Fruit fly (Drosophila melanogaster): ENCODE results near the gene Idgf2.

Idgf2 gene

dm6 chr2L:16498100-16498499, 51.0 kb downstream of the Idgf2 start:
- peak; percentile 24 for TF ChIP-seq D19A (tag; optimal IDR thresholded peaks at IDR 0.05)
- no peak for TF ChIP-seq knrl (GFP tag; IDR thresholded peaks at IDR 0.05; ENCODE audit: partially characterized antibody)
- TF ChIP-seq row (GFP tag; IDR thresholded peaks at IDR 0.05) = peak; percentile 61; the same call in 2 of the 3 replicates
- peak in 1 of 2 experiments; percentile 56 for TF ChIP-seq Hr51 (GFP tag; optimal IDR thresholded peaks at IDR 0.05)
- 0 out of 2 replicates have a peak, but pooled peaks have one; percentile 5 for TF ChIP-seq CG1024 (GFP tag; IDR thresholded peaks at IDR 0.05)
- TF ChIP-seq lab (GFP tag; optimal IDR thresholded peaks at IDR 0.05) = peak; percentile 14
- no peak for TF ChIP-seq E2f1 (GFP tag; IDR thresholded peaks at IDR 0.05)
- no peak for TF ChIP-seq CG17568 (GFP tag; optimal IDR thresholded peaks at IDR 0.05)
- TF ChIP-seq Sox102F (GFP tag; optimal IDR thresholded peaks at IDR 0.05) = peak; percentile 59
- peak; percentile 52 for TF ChIP-seq gem (tag; optimal IDR thresholded peaks at IDR 0.05)
- peak; percentile 34; the same call in 1 of the 2 replicates for TF ChIP-seq CG9932 (GFP tag; IDR thresholded peaks at IDR 0.05)
- TF ChIP-seq CG9727 (GFP tag; optimal IDR thresholded peaks at IDR 0.05) = peak; percentile 16
- peak; percentile 28 for TF ChIP-seq CG13775 (GFP tag; optimal IDR thresholded peaks at IDR 0.05)
- TF ChIP-seq btn (GFP tag; optimal IDR thresholded peaks at IDR 0.05) = no peak
- TF ChIP-seq Xbp1 (GFP tag; optimal IDR thresholded peaks at IDR 0.05) = peak; percentile 45
- peak; percentile 49 for TF ChIP-seq Blimp-1 (GFP tag; optimal IDR thresholded peaks at IDR 0.05)
- TF ChIP-seq CG10267 (tag; optimal IDR thresholded peaks at IDR 0.05) = peak; percentile 20
- peak; percentile 45; the same call in 2 of the 3 replicates for TF ChIP-seq tgo (GFP tag; IDR thresholded peaks at IDR 0.05)
- peak; percentile 43 for TF ChIP-seq CG8388 (GFP tag; optimal IDR thresholded peaks at IDR 0.05)
- peak; percentile 24; the same call in 1 of the 3 replicates for TF ChIP-seq CG11093 (GFP tag; IDR thresholded peaks at IDR 0.05)
- no peak for TF ChIP-seq H2.0 (GFP tag; IDR thresholded peaks at IDR 0.05)
- TF ChIP-seq eyg (GFP tag; optimal IDR thresholded peaks at IDR 0.05) = no peak
- TF ChIP-seq fd3F (GFP tag; optimal IDR thresholded peaks at IDR 0.05) = peak; percentile 42
- peak; percentile 16 for TF ChIP-seq CG11504 (tag; optimal IDR thresholded peaks at IDR 0.05)
- TF ChIP-seq so (GFP tag; IDR thresholded peaks at IDR 0.05) = 0 out of 3 replicates have a peak, but pooled peaks have one; percentile 43
- no peak for TF ChIP-seq maf-S (GFP tag; optimal IDR thresholded peaks at IDR 0.05)
- TF ChIP-seq nmo (GFP tag; optimal IDR thresholded peaks at IDR 0.05) = peak; percentile 29
- TF ChIP-seq CG7372 (GFP tag; IDR thresholded peaks at IDR 0.05) = 0 out of 2 replicates have a peak, but pooled peaks have one; percentile 33
- peak; percentile 51 for TF ChIP-seq esg (GFP tag; conservative IDR thresholded peaks at IDR 0.05)
- TF ChIP-seq her (GFP tag; optimal IDR thresholded peaks at IDR 0.05) = no peak
- TF ChIP-seq Ssrp (tag; optimal IDR thresholded peaks at IDR 0.05) = peak; percentile 36
- TF ChIP-seq CG17328 (GFP tag; IDR thresholded peaks at IDR 0.05) = peak; percentile 55
- TF ChIP-seq fd96Cb (tag; optimal IDR thresholded peaks at IDR 0.05) = peak; percentile 21
- TF ChIP-seq Meics (GFP tag; optimal IDR thresholded peaks at IDR 0.05) = peak; percentile 9
- TF ChIP-seq vfl (GFP tag; optimal IDR thresholded peaks at IDR 0.05) = no peak
- no peak for TF ChIP-seq cg (GFP tag; optimal IDR thresholded peaks at IDR 0.05)
- peak; percentile 14 for TF ChIP-seq CG13624 (GFP tag; optimal IDR thresholded peaks at IDR 0.05)
- TF ChIP-seq CG10979 (tag; optimal IDR thresholded peaks at IDR 0.05) = peak; percentile 8
- TF ChIP-seq lmd (GFP tag; IDR thresholded peaks at IDR 0.05) = 0 out of 2 replicates have a peak, but pooled peaks have one; percentile 6
- 0 out of 2 replicates have a peak, but pooled peaks have one; percentile 14 for TF ChIP-seq cas (GFP tag; IDR thresholded peaks at IDR 0.05)
- peak; percentile 25 for TF ChIP-seq CG2120 (GFP tag; optimal IDR thresholded peaks at IDR 0.05)
- peak; percentile 14 for TF ChIP-seq az2 (GFP tag; optimal IDR thresholded peaks at IDR 0.05)
- TF ChIP-seq emc (GFP tag; optimal IDR thresholded peaks at IDR 0.05) = no peak
- peak; percentile 66 for TF ChIP-seq Xrp1 (GFP tag; IDR thresholded peaks at IDR 0.05)
- TF ChIP-seq CG7839 (tag; optimal IDR thresholded peaks at IDR 0.05) = peak; percentile 51
- peak; percentile 32 for TF ChIP-seq Asciz (GFP tag; optimal IDR thresholded peaks at IDR 0.05)
- no peak for TF ChIP-seq CG3847 (GFP tag; IDR thresholded peaks at IDR 0.05)
- TF ChIP-seq CkIIα-i1 (GFP tag; IDR thresholded peaks at IDR 0.05) = no peak
- peak in 1 of 2 experiments; percentile 54 for TF ChIP-seq bsh (GFP tag; optimal IDR thresholded peaks at IDR 0.05)
- TF ChIP-seq Ada2b (GFP tag; IDR thresholded peaks at IDR 0.05) = no peak

All from whole organism, embryonic.